Worm (Caenorhabditis elegans): ENCODE data around the gene rpn-3.

DNA sequence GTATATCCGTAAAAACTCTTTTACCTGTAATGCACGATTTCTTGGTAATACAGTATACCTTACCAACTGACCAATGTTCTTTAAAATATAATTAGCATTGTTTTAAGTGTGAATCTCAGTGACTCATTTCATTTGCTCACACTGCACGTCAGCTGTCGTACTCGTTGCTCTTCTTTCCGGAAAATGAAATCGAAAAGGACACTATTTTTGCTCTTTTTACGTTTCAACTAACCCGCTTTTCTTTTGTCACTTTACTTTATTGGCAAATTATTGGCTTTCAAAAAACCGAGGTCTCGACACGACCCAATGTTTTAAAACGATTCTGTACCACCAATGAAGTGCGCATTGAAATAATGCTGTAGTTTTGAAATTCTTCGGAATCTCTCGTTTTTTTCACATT, 33.2 kb downstream of the rpn-3 start, which contains the start of gene F42H10.6:
- TF ChIP-seq elt-3 (tag; optimal IDR thresholded peaks at IDR 0.05) (no peak), egl-27 (tag; optimal IDR thresholded peaks at IDR 0.05) (no peak), nhr-237 (tag; optimal IDR thresholded peaks at IDR 0.05) (no peak), nhr-77 (tag; optimal IDR thresholded peaks at IDR 0.05) (no peak), crh-2 (tag; optimal IDR thresholded peaks at IDR 0.05) (no peak), Y55F3AM.14 (GFP tag; optimal IDR thresholded peaks at IDR 0.05) (no peak), nhr-12 (tag; optimal IDR thresholded peaks at IDR 0.05) (no peak), unc-62 (GFP tag; optimal IDR thresholded peaks at IDR 0.05) (no peak), mbf-1 (tag; optimal IDR thresholded peaks at IDR 0.05) (no peak), gmeb-1 (tag; optimal IDR thresholded peaks at IDR 0.05) (no peak), aly-2 (tag; optimal IDR thresholded peaks at IDR 0.05) (no peak)
